Worm (Caenorhabditis elegans) whole organism, early embryonic: ENCODE data around the gene elo-7.

Experiments used
- F13C5.2 ChIP-seq: sonication (generic microtip); optimal IDR thresholded peaks from 2 replicates; lab custom pipeline; 2017; ENCODE audit warnings: mild to moderate bottlenecking, missing genetic modification characterization, inconsistent platforms, missing compliant biosample characterization
- aly-1 ChIP-seq: sonication (generic microtip); optimal IDR thresholded peaks from 2 replicates; lab custom pipeline; 2016; ENCODE audit warnings: missing genetic modification characterization, missing compliant biosample characterization
- ama-1 ChIP-seq: fragments of 150-350 bp; optimal IDR thresholded peaks from 2 replicates; lab custom pipeline; 2014
- ets-7 ChIP-seq: sonication (generic microtip); optimal IDR thresholded peaks from 2 replicates; lab custom pipeline; 2016; ENCODE audit warnings: missing genotype, missing genetic modification characterization, missing compliant biosample characterization
- flt-1 ChIP-seq: fragments of 200-800 bp; sonication (Bioruptor generic); IDR thresholded peaks from 2 replicates; pipeline ENCODE4 v1.3.6; 2022; ENCODE audit warnings: missing genetic modification characterization, missing compliant biosample characterization
- hnd-1 ChIP-seq: sonication (generic microtip); optimal IDR thresholded peaks from 2 replicates; lab custom pipeline; 2016; ENCODE audit warnings: missing genetic modification characterization, missing compliant biosample characterization
- pes-1 ChIP-seq: fragments of 200-800 bp; sonication (Bioruptor generic); IDR thresholded peaks from 2 replicates; pipeline ENCODE4 v1.3.6; 2022; ENCODE audit warnings: missing genetic modification reagents, missing genetic modification characterization, missing compliant biosample characterization
- tbx-37 ChIP-seq: fragments of 200-800 bp; sonication (Bioruptor generic); conservative IDR thresholded peaks from 2 replicates; pipeline ENCODE4 v1.3.6; 2022; ENCODE audit warnings: missing genetic modification reagents, missing genetic modification characterization, missing compliant biosample characterization
- tra-4 ChIP-seq: sonication (generic microtip); optimal IDR thresholded peaks from 2 replicates; lab custom pipeline; 2017; ENCODE audit warnings: missing genetic modification characterization, missing compliant biosample characterization

DNA sequence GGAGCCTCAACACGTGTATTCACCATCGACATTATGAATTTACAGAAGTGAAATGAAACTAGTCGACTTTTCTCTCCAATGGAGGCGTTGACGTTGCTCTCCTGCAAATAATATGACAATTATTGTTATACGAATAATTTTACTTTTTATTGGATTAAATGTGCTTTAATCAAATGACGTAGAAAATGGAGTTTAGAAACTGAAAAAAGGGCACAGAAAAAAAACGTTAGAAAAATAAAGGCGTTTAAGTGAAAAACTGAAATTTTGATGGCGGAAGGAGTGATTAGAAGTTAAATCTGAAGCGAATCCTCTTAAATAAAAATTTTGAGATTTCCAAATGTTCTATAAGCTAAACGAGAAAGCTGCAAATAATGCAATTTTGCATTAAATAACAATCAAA is 50.3 kb downstream of the elo-7 start, which contains the start of gene npr-2:
- TF ChIP-seq hnd-1 (no peak), ama-1 (lab: Kevin White, UChicago) (no peak), tbx-37 (GFP tag; lab: Robert Waterston, UW) (no peak), flt-1 (GFP tag; lab: Robert Waterston, UW) (no peak), tra-4 (tag; lab: Kevin White, UChicago) (no peak), ets-7 (tag; lab: Kevin White, UChicago) (no peak), F13C5.2 (tag; lab: Kevin White, UChicago) (no peak), aly-1 (tag; lab: Kevin White, UChicago) (no peak), pes-1 (GFP tag; lab: Robert Waterston, UW) (no peak)
